Worm (Caenorhabditis elegans) whole organism, young adult: Measurements from ENCODE around the gene C13F10.8.

Experiments
- T07F8.4 ChIP-seq: sonication (generic microtip); optimal IDR thresholded peaks from 2 replicates; lab custom pipeline; 2016; ENCODE audit warnings: mild to moderate bottlenecking, missing genetic modification characterization, moderate library complexity, missing compliant biosample characterization
- ceh-91 ChIP-seq: fragments of 200-800 bp; sonication (Bioruptor generic); IDR thresholded peaks from 2 replicates; pipeline ENCODE4 v1.3.6; 2022; ENCODE audit warnings: missing genetic modification reagents, missing genetic modification characterization, missing compliant biosample characterization
- ets-4 ChIP-seq: fragments of 200-800 bp; sonication (Bioruptor generic); optimal IDR thresholded peaks from 2 replicates; lab custom pipeline; 2018; ENCODE audit warnings: mild to moderate bottlenecking, missing genetic modification characterization, missing compliant biosample characterization
- him-1 ChIP-seq: sonication (generic microtip); optimal IDR thresholded peaks from 2 replicates; lab custom pipeline; 2016; ENCODE audit warnings: missing genotype, missing genetic modification reagents, missing genetic modification characterization, missing compliant biosample characterization
- let-607 ChIP-seq, 2 experiments: fragments of 200-800 bp in 1 of 2; sonication (Bioruptor generic) in 1 of 2; sonication (generic microtip) in 1 of 2; optimal IDR thresholded peaks; 2 replicates each; lab custom pipeline; 2016 to 2018; ENCODE audit warnings: mild to moderate bottlenecking in 2 of 2, missing compliant biosample characterization in 2 of 2, missing genetic modification characterization in 2 of 2, moderate library complexity in 2 of 2, missing genotype in 1 of 2
- madf-8 ChIP-seq: fragments of 200-800 bp; sonication (Bioruptor generic); conservative IDR thresholded peaks from 2 replicates; pipeline ENCODE4 v1.3.6; 2022; ENCODE audit warnings: missing genetic modification reagents, missing genetic modification characterization, missing compliant biosample characterization
- mes-4 ChIP-seq: sonication (generic microtip); optimal IDR thresholded peaks from 2 replicates; lab custom pipeline; 2016; ENCODE audit warnings: missing genotype, missing genetic modification characterization, missing compliant biosample characterization
- nfya-1 ChIP-seq: sonication (generic microtip); optimal IDR thresholded peaks from 2 replicates; lab custom pipeline; 2017; ENCODE audit warnings: antibody characterized with exemption, missing compliant biosample characterization, missing genetic modification characterization, borderline replicate concordance; ENCODE audit not compliant: insufficient read depth
- snpc-4 ChIP-seq, 5 experiments: fragments of 150-350 bp in 1 of 5; sonication (generic microtip) in 4 of 5; optimal IDR thresholded peaks; 2 replicates each; lab custom pipeline; 2014 to 2018; ENCODE audit warnings: missing genetic modification characterization in 5 of 5, missing biosample characterization in 3 of 5, antibody characterized with exemption in 2 of 5, mild to moderate bottlenecking in 2 of 5, missing compliant biosample characterization in 2 of 5, missing genotype in 2 of 5, moderate library complexity in 2 of 5, missing genetic modification reagents in 1 of 5
- ztf-26 ChIP-seq: sonication (generic microtip); optimal IDR thresholded peaks from 2 replicates; lab custom pipeline; 2017; ENCODE audit warnings: missing genetic modification characterization, missing compliant biosample characterization
- ztf-3 ChIP-seq: fragments of 200-800 bp; sonication (Bioruptor generic); optimal IDR thresholded peaks from 2 replicates; lab custom pipeline; 2018; ENCODE audit warnings: mild to moderate bottlenecking, missing genetic modification characterization, missing compliant biosample characterization

DNA sequence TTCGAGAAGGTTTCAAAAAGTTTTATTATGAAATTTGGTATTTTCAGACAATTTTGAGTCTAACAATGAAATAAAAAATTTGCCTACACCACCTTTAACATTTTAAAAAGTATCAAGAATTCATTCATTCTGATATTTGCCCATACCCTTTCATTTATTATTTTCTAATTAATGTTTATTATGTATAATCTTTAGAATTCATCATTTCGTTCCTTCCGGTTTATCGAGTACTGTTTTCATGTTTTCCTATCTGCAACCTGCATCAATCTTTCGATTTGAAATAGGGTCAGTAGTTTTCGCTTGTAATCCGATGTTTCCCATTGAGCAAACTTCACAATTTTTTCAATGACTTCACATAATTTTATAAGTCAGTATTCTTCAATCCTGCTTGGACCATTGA lies 48.6 kb upstream of the C13F10.8 start, which contains the start of gene C13A2.6:
- no peak for TF ChIP-seq him-1 (tag; lab: Kevin White, UChicago)
- TF ChIP-seq let-607 (tag; optimal IDR thresholded peaks at IDR 0.05; lab: Kevin White, UChicago), result no peak
- TF ChIP-seq T07F8.4, result no peak
- TF ChIP-seq ztf-26, result no peak
- TF ChIP-seq mes-4, result no peak
- no peak for TF ChIP-seq snpc-4 (GFP tag; optimal IDR thresholded peaks at IDR 0.05; lab: Kevin White, UChicago)
- TF ChIP-seq snpc-4 (tag; optimal IDR thresholded peaks at IDR 0.05; lab: Kevin White, UChicago), result no peak
- no peak for TF ChIP-seq madf-8 (GFP tag; lab: Robert Waterston, UW)
- TF ChIP-seq ceh-91 (GFP tag; lab: Robert Waterston, UW), result no peak
- TF ChIP-seq ztf-3 (GFP tag; lab: Kevin White, UChicago), result no peak
- no peak for TF ChIP-seq ets-4 (GFP tag; lab: Kevin White, UChicago)
- TF ChIP-seq nfya-1, result no peak
